Worm (Caenorhabditis elegans) whole organism, midembryonic: ENCODE data around the gene K12H6.2.
"Not testable (repeated sequence)": the region's sequence is repeated elsewhere in the genome, so short reads cannot be mapped to it uniquely, and the experiment has no call there.

Source experiments
- cog-1 ChIP-seq: sonication (generic microtip); optimal IDR thresholded peaks from 2 replicates; lab custom pipeline; 2016; ENCODE audit warnings: missing genetic modification characterization, missing compliant biosample characterization
- ref-1 ChIP-seq: fragments of 200-800 bp; sonication (Bioruptor generic); conservative IDR thresholded peaks from 2 replicates; pipeline ENCODE4 v1.3.6; 2022; ENCODE audit warnings: missing genetic modification reagents, missing genetic modification characterization, missing compliant biosample characterization
- tab-1 ChIP-seq: fragments of 200-800 bp; sonication (Bioruptor generic); IDR thresholded peaks from 2 replicates; pipeline ENCODE4 v1.3.6; 2022; ENCODE audit warnings: missing genetic modification characterization, missing compliant biosample characterization
- ztf-23 ChIP-seq: fragments of 200-800 bp; sonication (Bioruptor generic); IDR thresholded peaks from 2 replicates; pipeline ENCODE4 v1.3.6; 2022; ENCODE audit warnings: missing genetic modification reagents, missing genetic modification characterization, missing compliant biosample characterization

DNA sequence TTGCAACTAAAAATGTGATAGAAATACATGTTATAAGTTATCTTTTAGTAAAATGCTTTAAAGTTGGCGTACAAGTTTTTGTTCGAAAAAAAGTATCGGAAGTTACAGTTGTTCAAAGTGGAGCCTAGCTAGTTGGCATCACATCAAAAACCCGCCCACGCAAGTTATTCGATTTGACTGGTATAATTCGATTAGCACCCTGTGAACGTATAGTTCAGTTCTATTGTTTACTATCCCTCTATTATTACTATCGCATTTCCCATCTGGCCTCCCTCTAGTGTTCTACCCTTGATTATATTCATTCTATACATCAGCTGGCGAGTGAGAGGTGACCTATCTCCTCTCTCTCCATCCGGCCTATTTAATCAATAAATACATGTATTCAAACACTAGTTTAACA is 23.7 kb upstream of the K12H6.2 start, which contains the start of gene Y110A2AL.4:
- TF ChIP-seq ref-1 (GFP tag; lab: Robert Waterston, UW); ztf-23 (GFP tag; lab: Robert Waterston, UW); cog-1 (tag; lab: Kevin White, UChicago); tab-1 (GFP tag; lab: Robert Waterston, UW): not testable (repeated sequence)
